Worm (Caenorhabditis elegans): ENCODE measurements around the gene upb-1.

Gene upb-1

DNA sequence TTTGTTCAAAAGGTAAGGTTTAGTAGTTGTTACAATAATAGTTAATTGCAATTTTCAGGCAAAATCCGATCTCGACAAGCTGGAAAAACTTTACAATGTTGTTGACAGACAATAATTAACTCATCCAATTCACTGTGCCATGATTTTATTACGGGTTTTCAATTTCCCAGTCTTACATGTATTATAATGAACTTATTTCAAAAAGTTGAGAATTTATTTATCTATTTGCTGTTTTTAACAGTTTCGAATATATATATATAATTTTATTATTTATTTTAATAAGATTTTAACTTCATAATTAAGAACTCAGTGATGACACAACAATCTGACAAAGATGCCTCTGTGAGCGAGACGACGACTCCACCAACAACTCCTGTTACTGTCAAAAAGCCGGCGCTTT, 43.8 kb downstream of the upb-1 start, which contains the start of gene lelo-1:
lelo-1 (plus strand) TSS at position 301 of the 400 bp plus-strand sequence.
- TF ChIP-seq nhr-23 (tag; optimal IDR thresholded peaks at IDR 0.05) (no peak), mab-5 (tag; optimal IDR thresholded peaks at IDR 0.05) (no peak), ztf-1 (GFP tag; conservative IDR thresholded peaks at IDR 0.05) (no peak), lin-13 (GFP tag; optimal IDR thresholded peaks at IDR 0.05) (no peak)

DNA sequence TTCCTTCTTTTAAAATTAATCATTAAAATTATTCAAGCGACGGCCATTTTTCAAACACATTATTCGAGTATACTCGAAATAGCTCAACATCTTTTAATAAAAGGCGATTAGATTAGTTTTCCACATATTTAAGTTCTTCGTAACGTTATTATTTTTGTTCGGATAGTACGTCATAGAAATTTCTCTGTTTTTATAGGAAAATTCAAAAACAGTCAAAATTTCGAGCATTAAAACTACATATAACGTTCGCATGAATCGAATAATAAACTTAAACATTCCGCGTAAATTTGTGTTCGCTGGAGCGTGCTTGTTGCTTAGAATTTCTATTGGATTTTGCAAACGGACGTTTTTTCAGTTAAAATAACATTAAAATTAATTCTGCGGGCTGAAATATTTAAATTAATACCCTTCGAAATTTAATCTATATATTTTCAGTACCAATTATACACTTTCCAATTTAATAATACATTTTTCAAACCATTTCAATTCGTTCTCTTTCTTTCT, 44.6 kb downstream of the upb-1 start, which contains the start of gene blos-4:
blos-4 (plus strand) TSS at position 51 of the 504 bp plus-strand sequence.
- TF ChIP-seq gmeb-1 (tag; optimal IDR thresholded peaks at IDR 0.05) (peak; percentile 50), ceh-82 (tag; optimal IDR thresholded peaks at IDR 0.05) (no peak)

DNA sequence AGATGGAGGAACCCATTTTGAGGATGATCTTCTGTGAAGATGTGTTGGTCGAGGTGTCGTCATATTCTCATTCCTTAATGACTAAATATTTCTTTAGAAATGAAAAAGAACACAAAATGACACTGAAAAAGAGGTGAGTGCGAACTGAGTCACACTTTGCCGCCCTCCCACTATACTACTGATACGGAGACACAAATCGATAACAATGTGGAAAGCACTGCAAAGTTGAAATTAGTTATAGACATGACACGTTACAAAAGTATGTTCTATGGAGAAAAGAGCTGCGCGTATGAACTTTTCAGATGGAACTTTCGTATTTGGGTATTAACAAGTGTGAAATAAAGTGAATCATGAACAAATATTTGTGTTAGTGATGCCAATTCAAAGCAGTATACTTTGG, 45.7 kb downstream of the upb-1 start, which contains the start of gene tat-4:
tat-4 (minus strand) TSS at position 117 of the 400 bp plus-strand sequence.
- TF ChIP-seq unc-55 (GFP tag; optimal IDR thresholded peaks at IDR 0.05): no peak
- peak; percentile 89 for TF ChIP-seq fos-1 (tag; optimal IDR thresholded peaks at IDR 0.05)

DNA sequence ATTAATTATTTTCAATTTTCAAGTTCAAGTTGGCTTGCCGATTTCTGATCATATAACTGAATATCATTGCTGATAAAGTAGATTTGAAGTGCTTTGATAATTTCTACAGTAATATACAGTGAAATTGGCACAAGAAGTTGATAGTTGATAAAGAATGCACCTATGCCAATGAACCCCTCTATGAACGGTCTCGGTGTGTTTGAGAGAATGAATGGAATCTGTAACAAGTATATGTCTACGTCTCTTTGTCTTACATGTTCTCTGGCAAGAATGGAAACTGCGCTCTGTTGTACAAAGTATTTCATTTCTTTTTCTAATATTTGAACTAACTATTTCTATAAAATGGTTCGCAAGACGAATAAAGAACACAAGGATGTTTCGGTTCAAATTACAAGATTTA, 48.1 kb downstream of the upb-1 start, which contains the start of gene T24H7.8:
T24H7.8 (plus strand) TSS at position 301 of the 400 bp plus-strand sequence.
- TF ChIP-seq Y55F3AM.14 (GFP tag; optimal IDR thresholded peaks at IDR 0.05) (no peak), C34F6.9 (tag; optimal IDR thresholded peaks at IDR 0.05) (no peak), nhr-6 (tag; optimal IDR thresholded peaks at IDR 0.05) (no peak), unc-55 (GFP tag; optimal IDR thresholded peaks at IDR 0.05) (no peak), nhr-21 (tag; optimal IDR thresholded peaks at IDR 0.05) (no peak), crh-2 (tag; optimal IDR thresholded peaks at IDR 0.05) (no peak)
